Fruit fly (Drosophila melanogaster) whole organism, embryonic: ENCODE data around the gene tho2.

ENCODE experiments used
- BEAF-32 ChIP-seq: fragments of 200-800 bp; sonication (Bioruptor generic); optimal IDR thresholded peaks from 3 replicates; lab custom pipeline; 2017; ENCODE audit warnings: missing biosample characterization, missing genetic modification characterization, mild to moderate bottlenecking, moderate library complexity, missing genetic modification reagents
- Bgb ChIP-seq: fragments of 200-800 bp; sonication (Bioruptor generic); IDR thresholded peaks from 2 replicates; pipeline ENCODE4 v1.3.6; 2022; ENCODE audit warnings: missing biosample characterization, missing genetic modification characterization; ENCODE audit not compliant: partially characterized antibody
- Blimp-1 ChIP-seq: fragments of 200-800 bp; sonication (Bioruptor generic); optimal IDR thresholded peaks from 3 replicates; lab custom pipeline; 2018; ENCODE audit warnings: missing biosample characterization, missing genetic modification characterization, mild to moderate bottlenecking, moderate library complexity, missing genetic modification reagents
- CG10147 ChIP-seq: fragments of 200-800 bp; sonication (Bioruptor generic); optimal IDR thresholded peaks from 2 replicates; lab custom pipeline; 2019; ENCODE audit warnings: missing biosample characterization, mild to moderate bottlenecking, missing genetic modification characterization, moderate library complexity
- CG10274 ChIP-seq: fragments of 200-800 bp; sonication (Bioruptor generic); optimal IDR thresholded peaks from 3 replicates; lab custom pipeline; 2017; ENCODE audit warnings: missing biosample characterization, mild to moderate bottlenecking, missing genetic modification characterization
- CG12659 ChIP-seq: fragments of 200-800 bp; sonication (Bioruptor generic); optimal IDR thresholded peaks from 3 replicates; lab custom pipeline; 2017; ENCODE audit warnings: mild to moderate bottlenecking, missing biosample characterization, missing genetic modification reagents, missing genetic modification characterization
- CG12942 ChIP-seq: fragments of 200-800 bp; sonication (Bioruptor generic); optimal IDR thresholded peaks from 3 replicates; lab custom pipeline; 2016; ENCODE audit warnings: missing biosample characterization, missing genetic modification characterization
- CG14050 ChIP-seq: fragments of 200-800 bp; sonication (Bioruptor generic); IDR thresholded peaks from 3 replicates; pipeline ENCODE4 v1.3.6; 2022; ENCODE audit warnings: missing biosample characterization, missing genetic modification characterization
- CG17186 ChIP-seq: fragments of 200-800 bp; sonication (Bioruptor generic); optimal IDR thresholded peaks from 3 replicates; lab custom pipeline; 2017; ENCODE audit warnings: missing biosample characterization, missing genetic modification reagents, missing genetic modification characterization
- CG18619 ChIP-seq: fragments of 200-800 bp; sonication (Bioruptor generic); optimal IDR thresholded peaks from 3 replicates; lab custom pipeline; 2017; ENCODE audit warnings: missing biosample characterization, mild to moderate bottlenecking, missing genetic modification characterization
- CG2202 ChIP-seq: fragments of 200-800 bp; sonication (Bioruptor generic); optimal IDR thresholded peaks from 2 replicates; lab custom pipeline; 2018; ENCODE audit warnings: missing biosample characterization, mild to moderate bottlenecking, missing genetic modification characterization
- CG30431 ChIP-seq: fragments of 200-800 bp; sonication (Bioruptor generic); optimal IDR thresholded peaks from 2 replicates; lab custom pipeline; 2017; ENCODE audit warnings: missing biosample characterization, missing genetic modification characterization
- CG3163 ChIP-seq: fragments of 200-800 bp; sonication (Bioruptor generic); optimal IDR thresholded peaks from 3 replicates; lab custom pipeline; 2016; ENCODE audit warnings: missing biosample characterization, missing genetic modification characterization
- CG3281 ChIP-seq: fragments of 200-800 bp; sonication (Bioruptor generic); optimal IDR thresholded peaks from 3 replicates; lab custom pipeline; 2017; ENCODE audit warnings: missing biosample characterization, mild to moderate bottlenecking, missing genetic modification characterization
- CG43689 ChIP-seq: fragments of 200-800 bp; sonication (Bioruptor generic); IDR thresholded peaks from 2 replicates; pipeline ENCODE4 v1.3.6; 2022; ENCODE audit warnings: missing biosample characterization, missing genetic modification characterization
- CG4617 ChIP-seq: fragments of 200-800 bp; sonication (Bioruptor generic); optimal IDR thresholded peaks from 3 replicates; lab custom pipeline; 2016; ENCODE audit warnings: missing biosample characterization, missing genetic modification characterization, borderline replicate concordance
- CG5245 ChIP-seq: fragments of 200-800 bp; sonication (Bioruptor generic); optimal IDR thresholded peaks from 3 replicates; lab custom pipeline; 2016; ENCODE audit warnings: missing biosample characterization, missing genetic modification characterization
- CG7372 ChIP-seq: fragments of 200-800 bp; sonication (Bioruptor generic); IDR thresholded peaks from 2 replicates; pipeline ENCODE4 v1.3.6; 2022; ENCODE audit warnings: missing biosample characterization, missing genetic modification characterization
- CG7556 ChIP-seq: fragments of 200-800 bp; sonication (Bioruptor generic); optimal IDR thresholded peaks from 2 replicates; lab custom pipeline; 2017; ENCODE audit warnings: missing biosample characterization, mild to moderate bottlenecking, missing genetic modification characterization
- CG7786 ChIP-seq: fragments of 200-800 bp; sonication (Bioruptor generic); optimal IDR thresholded peaks from 2 replicates; lab custom pipeline; 2016; ENCODE audit warnings: missing biosample characterization, missing genetic modification characterization
- CG7963 ChIP-seq: fragments of 200-800 bp; sonication (Bioruptor generic); IDR thresholded peaks from 3 replicates; pipeline ENCODE4 v1.3.6; 2022; ENCODE audit warnings: missing biosample characterization, missing genetic modification characterization; ENCODE audit not compliant: partially characterized antibody
- CG7987 ChIP-seq: fragments of 200-800 bp; sonication (Bioruptor generic); optimal IDR thresholded peaks from 2 replicates; lab custom pipeline; 2018; ENCODE audit warnings: missing biosample characterization, mild to moderate bottlenecking, missing genetic modification characterization, moderate library complexity
- CG8924 ChIP-seq: fragments of 200-800 bp; optimal IDR thresholded peaks from 3 replicates; lab custom pipeline; 2019; ENCODE audit warnings: missing biosample characterization, mild to moderate bottlenecking, missing genetic modification characterization, moderate library complexity
- CG9437 ChIP-seq: fragments of 200-800 bp; sonication (Bioruptor generic); optimal IDR thresholded peaks from 2 replicates; lab custom pipeline; 2018; ENCODE audit warnings: missing biosample characterization, mild to moderate bottlenecking, missing genetic modification characterization
- CG9797 ChIP-seq: fragments of 200-800 bp; sonication (Bioruptor generic); optimal IDR thresholded peaks from 3 replicates; lab custom pipeline; 2018; ENCODE audit warnings: missing biosample characterization, mild to moderate bottlenecking, missing genetic modification characterization
- Elba2 ChIP-seq: fragments of 200-800 bp; sonication (Bioruptor generic); optimal IDR thresholded peaks from 3 replicates; lab custom pipeline; 2016; ENCODE audit warnings: missing biosample characterization, missing genetic modification characterization
- Hand ChIP-seq: fragments of 200-800 bp; sonication (Bioruptor generic); optimal IDR thresholded peaks from 2 replicates; lab custom pipeline; 2017; ENCODE audit warnings: mild to moderate bottlenecking, missing biosample characterization, missing genetic modification reagents, missing genetic modification characterization
- Hr39 ChIP-seq: fragments of >200 bp; optimal IDR thresholded peaks from 2 replicates; lab custom pipeline; 2017
- Hr51 ChIP-seq, 2 experiments: fragments of 200-800 bp; sonication (Bioruptor generic); optimal IDR thresholded peaks; 2 replicates in 1 of 2; 3 replicates in 1 of 2; lab custom pipeline; 2016 to 2018; ENCODE audit warnings: missing biosample characterization in 2 of 2, missing genetic modification characterization in 2 of 2, mild to moderate bottlenecking in 1 of 2, moderate library complexity in 1 of 2
- Myb ChIP-seq: fragments of 200-800 bp; sonication (Bioruptor generic); optimal IDR thresholded peaks from 2 replicates; lab custom pipeline; 2016; ENCODE audit warnings: missing biosample characterization, missing genetic modification characterization
- NC2β ChIP-seq: fragments of 200-800 bp; sonication (Bioruptor generic); optimal IDR thresholded peaks from 2 replicates; lab custom pipeline; 2016; ENCODE audit warnings: missing biosample characterization, missing genetic modification characterization
- Nf-YA ChIP-seq: fragments of 200-800 bp; sonication (Bioruptor generic); IDR thresholded peaks from 2 replicates; pipeline ENCODE4 v1.3.6; 2022; ENCODE audit warnings: missing biosample characterization, missing genetic modification characterization
- Sox100B ChIP-seq: fragments of 200-800 bp; sonication (Bioruptor generic); optimal IDR thresholded peaks from 3 replicates; lab custom pipeline; 2018; ENCODE audit warnings: missing biosample characterization, mild to moderate bottlenecking, missing genetic modification characterization
- Taf1 ChIP-seq: fragments of 200-800 bp; sonication (Bioruptor generic); IDR thresholded peaks from 2 replicates; pipeline ENCODE4 v1.3.6; 2022; ENCODE audit warnings: missing biosample characterization, missing genetic modification characterization
- Vsx1 ChIP-seq: fragments of 200-800 bp; sonication (Bioruptor generic); optimal IDR thresholded peaks from 2 replicates; lab custom pipeline; 2017; ENCODE audit warnings: missing biosample characterization, mild to moderate bottlenecking, missing genetic modification characterization, missing genetic modification reagents
- YL-1 ChIP-seq: fragments of 200-800 bp; sonication (Bioruptor generic); optimal IDR thresholded peaks from 3 replicates; lab custom pipeline; 2017; ENCODE audit warnings: missing biosample characterization, mild to moderate bottlenecking, missing genetic modification characterization
- bcd ChIP-seq: fragments of 200-800 bp; sonication (Bioruptor generic); optimal IDR thresholded peaks from 2 replicates; lab custom pipeline; 2017; ENCODE audit warnings: missing biosample characterization, mild to moderate bottlenecking, missing genetic modification characterization
- btn ChIP-seq: fragments of 200-800 bp; sonication (Bioruptor generic); optimal IDR thresholded peaks from 2 replicates; lab custom pipeline; 2016; ENCODE audit warnings: missing biosample characterization, missing genetic modification characterization
- cato ChIP-seq: fragments of 200-800 bp; sonication (Bioruptor generic); optimal IDR thresholded peaks from 2 replicates; lab custom pipeline; 2016; ENCODE audit warnings: missing biosample characterization, missing genetic modification characterization, borderline replicate concordance
- chinmo ChIP-seq: fragments of 200-800 bp; sonication (Bioruptor generic); IDR thresholded peaks from 4 replicates; pipeline ENCODE4 v1.3.6; 2022; ENCODE audit warnings: missing biosample characterization, missing genetic modification characterization; ENCODE audit not compliant: partially characterized antibody
- danr ChIP-seq: fragments of 200-800 bp; sonication (Bioruptor generic); IDR thresholded peaks from 2 replicates; pipeline ENCODE4 v1.3.6; 2022; ENCODE audit warnings: missing biosample characterization, missing genetic modification characterization
- en ChIP-seq: fragments of 200-800 bp; sonication (Bioruptor generic); optimal IDR thresholded peaks from 2 replicates; lab custom pipeline; 2016; ENCODE audit warnings: missing biosample characterization, missing genetic modification characterization
- ftz-f1 ChIP-seq: fragments of 200-800 bp; sonication (Bioruptor generic); optimal IDR thresholded peaks from 2 replicates; lab custom pipeline; 2016; ENCODE audit warnings: missing biosample characterization, missing genetic modification characterization
- gsb ChIP-seq: fragments of 200-800 bp; sonication (Bioruptor generic); IDR thresholded peaks from 2 replicates; pipeline ENCODE4 v1.3.6; 2022; ENCODE audit warnings: missing biosample characterization, missing genetic modification characterization
- slbo ChIP-seq: fragments of 200-800 bp; sonication (Bioruptor generic); IDR thresholded peaks from 2 replicates; pipeline ENCODE4 v1.3.6; 2022; ENCODE audit warnings: missing biosample characterization, missing genetic modification characterization
- stc ChIP-seq: fragments of 200-800 bp; sonication (Bioruptor generic); IDR thresholded peaks from 2 replicates; pipeline ENCODE4 v1.3.6; 2022; ENCODE audit warnings: missing biosample characterization, missing genetic modification characterization
- tup ChIP-seq: fragments of 200-800 bp; sonication (Bioruptor generic); optimal IDR thresholded peaks from 2 replicates; lab custom pipeline; 2016; ENCODE audit warnings: missing biosample characterization, mild to moderate bottlenecking, missing genetic modification characterization, moderate library complexity
- unpg ChIP-seq: fragments of 200-800 bp; sonication (Bioruptor generic); optimal IDR thresholded peaks from 3 replicates; lab custom pipeline; 2018; ENCODE audit warnings: missing biosample characterization, mild to moderate bottlenecking, missing genetic modification characterization, moderate library complexity
- vfl ChIP-seq: fragments of 200-800 bp; sonication (Bioruptor generic); optimal IDR thresholded peaks from 2 replicates; lab custom pipeline; 2016; ENCODE audit warnings: missing biosample characterization, missing genetic modification characterization
- zfh1 ChIP-seq: fragments of 200-800 bp; sonication (Bioruptor generic); IDR thresholded peaks from 3 replicates; pipeline ENCODE4 v1.3.6; 2022; ENCODE audit warnings: missing biosample characterization, missing genetic modification characterization

tho2 gene

dm6 chr2L:2179366-2179765 is 34.4 kb upstream of the tho2 start (continued):
- no peak for TF ChIP-seq CG7963 (GFP tag; lab: Robert Waterston, UW)
- peak; percentile 15 for TF ChIP-seq en (GFP tag; lab: Kevin White, UChicago)
- TF ChIP-seq CG10274 (GFP tag; lab: Kevin White, UChicago), result peak; percentile 41
- TF ChIP-seq CG43689, result peak; percentile 15; the same call in 1 of the 2 replicates
- peak; percentile 8 for TF ChIP-seq Vsx1 (GFP tag; lab: Kevin White, UChicago)
- peak; percentile 54; the same call in 1 of the 2 replicates for TF ChIP-seq gsb
- TF ChIP-seq CG5245 (GFP tag; lab: Kevin White, UChicago), result peak; percentile 55
- peak; percentile 70 for TF ChIP-seq CG12659 (GFP tag; lab: Kevin White, UChicago)
- no peak for TF ChIP-seq cato (GFP tag; lab: Kevin White, UChicago)
- peak; percentile 33; the same call in 1 of the 2 replicates for TF ChIP-seq Taf1 (GFP tag; lab: Robert Waterston, UW)
- TF ChIP-seq Hr39 (lab: Kevin White, UChicago), result no peak
- no peak for TF ChIP-seq ftz-f1
- peak; percentile 52; the same call in 1 of the 2 replicates for TF ChIP-seq CG7372
- peak; percentile 60 for TF ChIP-seq Hand
- TF ChIP-seq btn (GFP tag; lab: Kevin White, UChicago), result peak; percentile 56
- TF ChIP-seq CG3281 (GFP tag; lab: Kevin White, UChicago), result peak; percentile 60
- peak; percentile 89 for TF ChIP-seq slbo (GFP tag; lab: Robert Waterston, UW)
- peak; percentile 76 for TF ChIP-seq unpg (GFP tag; lab: Kevin White, UChicago)
- TF ChIP-seq CG9797 (GFP tag; lab: Kevin White, UChicago), result no peak
- peak; percentile 61 for TF ChIP-seq Blimp-1
- TF ChIP-seq bcd (GFP tag; lab: Kevin White, UChicago), result peak; percentile 79
- TF ChIP-seq vfl, result peak; percentile 42
- TF ChIP-seq Nf-YA (GFP tag; lab: Robert Waterston, UW), result peak; percentile 64; the same call in 1 of the 2 replicates
- TF ChIP-seq CG10147 (GFP tag; lab: Kevin White, UChicago), result peak; percentile 82
- TF ChIP-seq Sox100B (GFP tag; lab: Kevin White, UChicago), result peak; percentile 50
- no peak for TF ChIP-seq Bgb (GFP tag; lab: Robert Waterston, UW)
- TF ChIP-seq CG7556, result peak; percentile 32
- no peak for TF ChIP-seq NC2β (GFP tag; lab: Kevin White, UChicago)
- TF ChIP-seq BEAF-32 (GFP tag; lab: Kevin White, UChicago), result no peak
- peak; percentile 65 for TF ChIP-seq Myb (GFP tag; lab: Kevin White, UChicago)
- TF ChIP-seq chinmo (GFP tag; lab: Robert Waterston, UW), result no peak; the same call in 3 of the 4 replicates
- no peak for TF ChIP-seq CG2202 (tag; lab: Kevin White, UChicago)
- peak; percentile 47 for TF ChIP-seq CG14050 (GFP tag; lab: Robert Waterston, UW)
- peak; percentile 54 for TF ChIP-seq CG7987 (GFP tag; lab: Kevin White, UChicago)
- TF ChIP-seq stc (GFP tag; lab: Robert Waterston, UW), result peak; percentile 83
- TF ChIP-seq CG30431 (GFP tag; lab: Kevin White, UChicago), result peak; percentile 44
- peak; percentile 45 for TF ChIP-seq CG3163
- TF ChIP-seq CG12942 (GFP tag; lab: Kevin White, UChicago), result peak; percentile 72
- TF ChIP-seq zfh1 (GFP tag; lab: Robert Waterston, UW), result peak; percentile 62; the same call in 2 of the 3 replicates
- TF ChIP-seq CG9437 (GFP tag; lab: Kevin White, UChicago), result peak; percentile 33
- peak; percentile 75 for TF ChIP-seq CG18619 (GFP tag; lab: Kevin White, UChicago)
- TF ChIP-seq tup (GFP tag; lab: Kevin White, UChicago), result peak; percentile 52
- no peak for TF ChIP-seq CG17186 (GFP tag; lab: Kevin White, UChicago)
- TF ChIP-seq YL-1 (GFP tag; lab: Kevin White, UChicago), result no peak
- TF ChIP-seq danr (GFP tag; lab: Robert Waterston, UW), result peak; percentile 59; the same call in 1 of the 2 replicates
- TF ChIP-seq Elba2 (GFP tag; lab: Kevin White, UChicago), result no peak
- peak; percentile 78 for TF ChIP-seq CG7786
- TF ChIP-seq Hr51 (GFP tag; optimal IDR thresholded peaks at IDR 0.05; lab: Kevin White, UChicago), result peak; percentile 9 to 88
- no peak for TF ChIP-seq CG4617 (GFP tag; lab: Kevin White, UChicago)
- peak; percentile 73 for TF ChIP-seq CG8924 (tag; lab: Kevin White, UChicago)
